Fruit fly (Drosophila melanogaster): ENCODE data around the gene oaf.

The oaf gene

DNA sequence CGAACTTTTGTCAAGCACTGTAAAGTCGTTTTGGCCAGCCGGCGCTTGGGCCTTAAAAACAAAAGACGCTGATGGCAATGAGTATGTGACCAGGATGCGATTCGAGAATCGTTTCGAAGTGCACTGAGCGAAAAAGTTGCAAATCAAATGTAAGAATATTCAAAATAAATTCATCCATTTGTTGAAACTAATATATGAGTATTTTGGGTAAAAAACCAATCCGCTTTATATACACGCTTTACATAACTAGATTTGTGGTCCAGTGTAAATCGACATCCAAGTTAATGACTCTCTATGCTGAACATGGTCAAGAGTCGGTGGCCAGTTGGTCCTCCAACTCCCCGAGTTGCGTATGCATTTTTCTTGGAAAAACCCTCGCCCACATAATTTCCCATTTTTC is 7.5 kb upstream of the oaf start:
- no peak for TF ChIP-seq Clk (GFP tag; optimal IDR thresholded peaks at IDR 0.05)

DNA sequence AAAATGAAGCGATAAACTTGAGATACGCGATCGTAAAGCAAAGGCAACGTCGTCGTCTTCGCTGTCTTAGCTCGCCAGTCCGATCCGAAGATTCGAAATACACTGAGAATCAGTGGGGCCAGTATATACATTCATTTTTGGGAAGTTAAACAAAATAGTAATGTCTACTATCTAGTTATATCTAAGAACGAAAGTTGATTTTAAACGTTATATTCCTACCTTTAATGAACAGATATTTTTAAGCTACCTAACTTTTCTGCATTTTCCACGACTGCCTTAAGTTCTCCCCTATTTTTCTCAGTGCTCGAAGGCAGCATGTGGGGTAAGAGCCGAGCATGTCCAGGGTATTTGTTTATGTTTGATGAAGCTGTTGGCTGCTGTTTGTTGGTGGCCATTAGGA is 5.9 kb upstream of the oaf start:
- TF ChIP-seq kay (GFP tag; ENCODE audit: borderline replicate concordance) = no peak
- no peak for TF ChIP-seq CG5204 (GFP tag; optimal IDR thresholded peaks at IDR 0.05)
- no peak for TF ChIP-seq CG33017 (tag; optimal IDR thresholded peaks at IDR 0.05)
- TF ChIP-seq cnc (optimal IDR thresholded peaks at IDR 0.05) = no peak
- TF ChIP-seq pad (GFP tag; optimal IDR thresholded peaks at IDR 0.05) = no peak
- TF ChIP-seq CG12768 (GFP tag; optimal IDR thresholded peaks at IDR 0.05) = no peak
- no peak for TF ChIP-seq ovo (GFP tag; optimal IDR thresholded peaks at IDR 0.05)
- TF ChIP-seq CG7101 (tag; optimal IDR thresholded peaks at IDR 0.05) = no peak
- TF ChIP-seq Hr96 (GFP tag; optimal IDR thresholded peaks at IDR 0.05) = no peak
- TF ChIP-seq CG11617 (GFP tag; optimal IDR thresholded peaks at IDR 0.05) = no peak
- no peak for TF ChIP-seq Mnt (GFP tag; optimal IDR thresholded peaks at IDR 0.05)
- TF ChIP-seq tj (GFP tag; optimal IDR thresholded peaks at IDR 0.05) = no peak
- no peak for TF ChIP-seq toe (GFP tag; optimal IDR thresholded peaks at IDR 0.05)

DNA sequence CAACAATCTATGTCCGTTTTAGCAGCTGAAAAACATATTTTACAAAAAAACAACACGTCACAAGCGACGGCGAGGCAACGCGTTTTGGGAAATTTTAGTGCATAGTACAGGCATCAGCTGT is 324 bp upstream of the oaf start, which contains the start of gene Slh:
TSS of gene Slh (minus strand) at position 101 of the 121 bp plus-strand sequence.
- TF ChIP-seq tj (GFP tag; optimal IDR thresholded peaks at IDR 0.05) = no peak
- TF ChIP-seq CG11617 (GFP tag; optimal IDR thresholded peaks at IDR 0.05) = no peak
- TF ChIP-seq cic (GFP tag; optimal IDR thresholded peaks at IDR 0.05) = no peak
- TF ChIP-seq CG1620 (GFP tag; optimal IDR thresholded peaks at IDR 0.05) = no peak
- no peak for TF ChIP-seq toe (GFP tag; optimal IDR thresholded peaks at IDR 0.05)
- TF ChIP-seq CG7101 (tag; optimal IDR thresholded peaks at IDR 0.05) = no peak
- TF ChIP-seq ovo (GFP tag; optimal IDR thresholded peaks at IDR 0.05) = no peak
- TF ChIP-seq CG14711 (tag; optimal IDR thresholded peaks at IDR 0.05) = no peak
- no peak for TF ChIP-seq kay (GFP tag; ENCODE audit: borderline replicate concordance)
- TF ChIP-seq CG12768 (GFP tag; optimal IDR thresholded peaks at IDR 0.05) = no peak
- TF ChIP-seq bab1 (GFP tag; optimal IDR thresholded peaks at IDR 0.05) = no peak

DNA sequence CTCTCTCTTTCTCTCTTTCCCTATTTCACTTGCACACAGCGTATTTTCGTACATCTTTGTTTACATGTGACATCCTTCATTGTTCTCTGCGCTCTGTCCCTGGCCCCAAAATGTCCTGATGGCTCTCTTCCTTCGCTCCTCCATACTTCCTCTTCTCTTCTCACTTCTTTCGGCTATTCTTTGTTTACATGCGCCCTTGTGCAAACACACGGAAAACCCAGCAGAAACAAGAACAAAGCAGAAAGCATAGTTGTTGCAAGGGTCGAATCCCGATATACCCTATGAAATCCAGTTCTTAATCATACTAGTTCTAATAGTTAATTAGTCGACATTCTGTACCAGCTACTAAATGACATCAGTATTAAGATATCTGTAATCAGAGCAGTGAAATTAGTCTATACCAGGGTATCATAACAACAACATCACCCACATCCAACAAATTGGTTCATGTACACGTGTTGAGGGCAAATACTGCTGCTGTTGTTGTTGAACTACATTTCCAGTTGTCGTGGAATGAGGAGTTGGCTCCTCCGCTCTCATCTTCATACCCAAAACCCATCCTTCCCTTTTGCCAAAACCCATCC is 1.9 kb downstream of the oaf start:
- TF ChIP-seq cic (GFP tag; optimal IDR thresholded peaks at IDR 0.05) = no peak
- no peak for TF ChIP-seq CG11617 (GFP tag; optimal IDR thresholded peaks at IDR 0.05)
- no peak for TF ChIP-seq Clk (GFP tag; optimal IDR thresholded peaks at IDR 0.05)
- TF ChIP-seq CG14711 (tag; optimal IDR thresholded peaks at IDR 0.05) = no peak
- no peak for TF ChIP-seq Hr96 (GFP tag; optimal IDR thresholded peaks at IDR 0.05)
- TF ChIP-seq CG12768 (GFP tag; optimal IDR thresholded peaks at IDR 0.05) = no peak
- TF ChIP-seq CG1620 (GFP tag; optimal IDR thresholded peaks at IDR 0.05) = no peak
- no peak for TF ChIP-seq toe (GFP tag; optimal IDR thresholded peaks at IDR 0.05)
- TF ChIP-seq CG5204 (GFP tag; optimal IDR thresholded peaks at IDR 0.05) = no peak

DNA sequence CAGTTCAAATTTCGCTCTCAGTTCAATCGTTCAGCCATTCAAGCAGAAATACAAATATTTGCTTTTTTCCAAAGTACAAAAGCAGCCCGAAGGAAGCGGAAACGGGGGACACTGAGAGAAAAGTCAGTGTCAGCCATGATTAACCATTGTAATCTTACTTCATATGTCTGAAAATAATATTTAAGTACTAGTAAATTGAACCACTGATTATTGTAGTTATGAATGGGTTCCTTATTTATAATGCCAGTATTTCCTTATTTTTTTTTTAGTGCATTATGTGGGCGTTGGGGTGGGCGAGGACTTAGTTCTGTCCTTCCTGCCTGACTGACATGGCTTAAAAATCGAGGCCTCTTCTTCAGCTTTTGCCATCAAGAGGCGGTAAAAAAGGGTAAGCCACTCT is 9.1 kb downstream of the oaf start:
- TF ChIP-seq pad (GFP tag; optimal IDR thresholded peaks at IDR 0.05) (no peak), Hr96 (GFP tag; optimal IDR thresholded peaks at IDR 0.05) (no peak), tj (GFP tag; optimal IDR thresholded peaks at IDR 0.05) (no peak), CG14711 (tag; optimal IDR thresholded peaks at IDR 0.05) (no peak), CG1620 (GFP tag; optimal IDR thresholded peaks at IDR 0.05) (no peak), bab1 (GFP tag; optimal IDR thresholded peaks at IDR 0.05) (no peak), CG33017 (tag; optimal IDR thresholded peaks at IDR 0.05) (no peak), Mnt (GFP tag; optimal IDR thresholded peaks at IDR 0.05) (no peak), CG12768 (GFP tag; optimal IDR thresholded peaks at IDR 0.05) (no peak), CG7045 (GFP tag; optimal IDR thresholded peaks at IDR 0.05) (no peak), cnc (optimal IDR thresholded peaks at IDR 0.05) (no peak), CG5204 (GFP tag; optimal IDR thresholded peaks at IDR 0.05) (no peak), CG11617 (GFP tag; optimal IDR thresholded peaks at IDR 0.05) (no peak), toe (GFP tag; optimal IDR thresholded peaks at IDR 0.05) (no peak), cic (GFP tag; optimal IDR thresholded peaks at IDR 0.05) (no peak)

DNA sequence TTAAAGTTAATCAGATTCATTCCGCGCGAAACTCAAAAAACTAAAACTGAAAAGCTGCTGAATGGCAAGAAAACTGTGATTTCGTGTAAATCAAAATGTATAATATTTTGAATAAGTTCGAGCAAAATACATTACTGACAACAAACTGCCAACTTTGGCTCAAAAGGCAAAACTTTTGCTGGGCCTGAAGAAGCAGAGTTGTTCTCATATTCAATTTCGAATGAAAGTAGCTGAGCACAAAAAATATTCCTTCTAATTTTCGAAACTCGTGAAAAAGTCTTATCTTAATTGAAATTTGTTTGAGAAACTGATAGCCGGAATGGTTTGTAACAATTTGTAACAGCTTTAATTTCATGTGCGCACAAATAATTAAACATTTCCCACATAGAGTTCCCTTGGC is 25.2 kb downstream of the oaf start, which contains the start of gene CG3528:
TSS of gene CG3528 (minus strand) at position 101 of the 400 bp plus-strand sequence.
- TF ChIP-seq CG1620 (GFP tag; optimal IDR thresholded peaks at IDR 0.05) (no peak), CG5204 (GFP tag; optimal IDR thresholded peaks at IDR 0.05) (no peak), Crg-1 (GFP tag; optimal IDR thresholded peaks at IDR 0.05) (no peak), CG7101 (tag; optimal IDR thresholded peaks at IDR 0.05) (no peak), kay (GFP tag; ENCODE audit: borderline replicate concordance) (no peak), CG11617 (GFP tag; optimal IDR thresholded peaks at IDR 0.05) (no peak), cnc (optimal IDR thresholded peaks at IDR 0.05) (no peak), CG14711 (tag; optimal IDR thresholded peaks at IDR 0.05) (no peak), Mnt (GFP tag; optimal IDR thresholded peaks at IDR 0.05) (no peak), tj (GFP tag; optimal IDR thresholded peaks at IDR 0.05) (no peak), Hr96 (GFP tag; optimal IDR thresholded peaks at IDR 0.05) (no peak), ovo (GFP tag; optimal IDR thresholded peaks at IDR 0.05) (no peak), bab1 (GFP tag; optimal IDR thresholded peaks at IDR 0.05) (no peak), CG33017 (tag; optimal IDR thresholded peaks at IDR 0.05) (no peak), cic (GFP tag; optimal IDR thresholded peaks at IDR 0.05) (no peak), pad (GFP tag; optimal IDR thresholded peaks at IDR 0.05) (no peak), Clk (GFP tag; optimal IDR thresholded peaks at IDR 0.05) (no peak)

DNA sequence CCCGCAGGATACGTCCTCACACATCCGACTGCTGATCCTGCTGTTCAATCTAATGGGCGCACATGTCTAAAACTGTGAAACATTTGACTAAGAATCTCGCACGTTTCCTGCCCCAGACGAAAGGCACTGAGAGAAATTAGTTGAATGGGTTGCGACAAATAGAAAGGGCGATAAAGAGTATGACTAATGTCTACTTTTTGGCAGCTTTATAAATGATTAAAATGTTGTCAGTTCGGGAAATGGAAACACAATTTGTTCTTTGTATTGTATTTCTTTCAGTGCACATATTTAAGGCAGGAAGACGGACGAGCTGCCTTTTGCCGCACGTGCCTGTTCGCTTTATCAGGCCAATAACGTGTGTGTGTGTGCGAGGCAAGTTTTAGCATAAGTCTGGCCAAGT is 35.3 kb downstream of the oaf start:
- TF ChIP-seq bab1 (GFP tag; optimal IDR thresholded peaks at IDR 0.05) = no peak
- TF ChIP-seq ovo (GFP tag; optimal IDR thresholded peaks at IDR 0.05) = no peak
- no peak for TF ChIP-seq CG33017 (tag; optimal IDR thresholded peaks at IDR 0.05)
- TF ChIP-seq Clk (GFP tag; optimal IDR thresholded peaks at IDR 0.05) = no peak
- TF ChIP-seq CG12768 (GFP tag; optimal IDR thresholded peaks at IDR 0.05) = no peak
- TF ChIP-seq Mnt (GFP tag; optimal IDR thresholded peaks at IDR 0.05) = no peak
- no peak for TF ChIP-seq kay (GFP tag; ENCODE audit: borderline replicate concordance)
- TF ChIP-seq CG1620 (GFP tag; optimal IDR thresholded peaks at IDR 0.05) = no peak
